Worm (Caenorhabditis elegans): ENCODE data around the gene prdx-6.

The prdx-6 gene

ce11 chrIV:257095-257494, 38.7 kb downstream of the prdx-6 start, which contains the start of gene R02D3.8 (continued):
- TF ChIP-seq nhr-41 (GFP tag; IDR thresholded peaks at IDR 0.05) (no peak), lin-38 (GFP tag; IDR thresholded peaks at IDR 0.05) (peak; percentile 38), mxl-2 (GFP tag; conservative IDR thresholded peaks at IDR 0.05) (no peak), Y105C5A.15 (GFP tag; IDR thresholded peaks at IDR 0.05) (no peak), ceh-62 (tag; optimal IDR thresholded peaks at IDR 0.05) (no peak), dpl-1 (GFP tag; optimal IDR thresholded peaks at IDR 0.05) (peak; percentile 56), lsy-2 (tag; optimal IDR thresholded peaks at IDR 0.05) (peak in 1 of 2 experiments; percentile 63), dve-1 (tag; optimal IDR thresholded peaks at IDR 0.05; ENCODE audit: insufficient read depth) (peak; percentile 59), spr-3 (GFP tag; optimal IDR thresholded peaks at IDR 0.05) (no peak), nhr-76 (tag; optimal IDR thresholded peaks at IDR 0.05) (no peak), mes-2 (tag; optimal IDR thresholded peaks at IDR 0.05; ENCODE audit: poor library complexity, severe bottlenecking) (peak; percentile 94), lir-3 (tag; optimal IDR thresholded peaks at IDR 0.05) (no peak), F37D6.2 (tag; optimal IDR thresholded peaks at IDR 0.05) (no peak), nhr-48 (tag; optimal IDR thresholded peaks at IDR 0.05) (no peak), pqm-1 (tag; optimal IDR thresholded peaks at IDR 0.05) (no peak), unc-62 (GFP tag; optimal IDR thresholded peaks at IDR 0.05 in 1 of 2) (peak in 1 of 2 experiments; percentile 14), unc-62 (tag; optimal IDR thresholded peaks at IDR 0.05) (no peak), daf-19 (GFP tag; conservative IDR thresholded peaks at IDR 0.05) (no peak), tra-1 (GFP tag; IDR thresholded peaks at IDR 0.05) (no peak), hlh-11 (tag; optimal IDR thresholded peaks at IDR 0.05) (no peak), lin-1 (GFP tag; IDR thresholded peaks at IDR 0.05) (no peak), aha-1 (tag) (no peak), daf-8 (GFP tag; IDR thresholded peaks at IDR 0.05) (no peak), nhr-28 (tag; optimal IDR thresholded peaks at IDR 0.05) (peak; percentile 17), snpc-4 (tag; optimal IDR thresholded peaks at IDR 0.05) (no peak), madf-5 (GFP tag; IDR thresholded peaks at IDR 0.05) (no peak), duxl-1 (tag; optimal IDR thresholded peaks at IDR 0.05; ENCODE audit: poor library complexity) (peak; percentile 27), ceh-20 (GFP tag; IDR thresholded peaks at IDR 0.05) (no peak), Y48G9A.11 (GFP tag; IDR thresholded peaks at IDR 0.05) (no peak), unc-130 (GFP tag; optimal IDR thresholded peaks at IDR 0.05) (peak; percentile 4), nhr-11 (tag; optimal IDR thresholded peaks at IDR 0.05) (no peak), sdz-12 (GFP tag; optimal IDR thresholded peaks at IDR 0.05) (no peak), saeg-2 (GFP tag; IDR thresholded peaks at IDR 0.05) (no peak)

- no peak for TF ChIP-seq pha-4 (GFP tag; IDR thresholded peaks at IDR 0.05)
- no peak for TF ChIP-seq pha-4 (tag; optimal IDR thresholded peaks at IDR 0.05)
- peak; percentile 64 for TF ChIP-seq set-16 (GFP tag; IDR thresholded peaks at IDR 0.05)
- TF ChIP-seq fos-1 (tag; optimal IDR thresholded peaks at IDR 0.05): no peak
Observed at ce11 chrIV:258362-258761, 40.0 kb downstream of the prdx-6 start.

- TF ChIP-seq vab-7 (GFP tag; IDR thresholded peaks at IDR 0.05): no peak
- TF ChIP-seq ztf-11 (tag; optimal IDR thresholded peaks at IDR 0.05): no peak
- no peak for TF ChIP-seq hif-1 (tag; optimal IDR thresholded peaks at IDR 0.05)
- no peak for TF ChIP-seq F37D6.2 (tag; optimal IDR thresholded peaks at IDR 0.05)
- no peak for TF ChIP-seq dmd-6 (GFP tag; IDR thresholded peaks at IDR 0.05)
- no peak for TF ChIP-seq lim-7 (GFP tag; IDR thresholded peaks at IDR 0.05)
- no peak for TF ChIP-seq zag-1 (tag; optimal IDR thresholded peaks at IDR 0.05)
- no peak for TF ChIP-seq R02D3.7 (tag; optimal IDR thresholded peaks at IDR 0.05)
- TF ChIP-seq lin-39 (tag; optimal IDR thresholded peaks at IDR 0.05): no peak
- no peak for TF ChIP-seq lin-13 (GFP tag; optimal IDR thresholded peaks at IDR 0.05)
Observed at ce11 chrIV:259142-259541, 40.8 kb downstream of the prdx-6 start, which contains the start of gene dpy-9. TSS of gene dpy-9 (minus strand) at chrIV:259204.
